Worm (Caenorhabditis elegans) whole organism, L4 larva: ENCODE results near the gene K11D12.14.

Experiments used
- R02D3.7 ChIP-seq: fragments of 150-350 bp; sonication (generic microtip); optimal IDR thresholded peaks from 3 replicates; lab custom pipeline; 2014; ENCODE audit warnings: missing biosample characterization, missing genetic modification characterization
- T26A8.4 ChIP-seq: fragments of 200-800 bp; sonication (Bioruptor generic); IDR thresholded peaks from 2 replicates; pipeline ENCODE4 v1.3.6; 2022; ENCODE audit warnings: missing genetic modification characterization, missing compliant biosample characterization
- aly-2 ChIP-seq: sonication (generic microtip); optimal IDR thresholded peaks from 2 replicates; lab custom pipeline; 2018; ENCODE audit warnings: missing biosample characterization, missing genetic modification characterization
- ama-1 ChIP-seq: fragments of 150-350 bp; optimal IDR thresholded peaks from 2 replicates; lab custom pipeline; 2014; ENCODE audit warnings: inconsistent platforms, mixed read lengths
- fos-1 ChIP-seq: fragments of 150-350 bp; optimal IDR thresholded peaks from 2 replicates; lab custom pipeline; 2014; ENCODE audit warnings: missing biosample characterization, missing genetic modification characterization
- rbr-2 ChIP-seq: sonication (generic microtip); optimal IDR thresholded peaks from 2 replicates; lab custom pipeline; 2016; ENCODE audit warnings: missing genotype, missing genetic modification characterization, missing compliant biosample characterization
- saeg-2 ChIP-seq: fragments of 200-800 bp; sonication (Bioruptor generic); IDR thresholded peaks from 2 replicates; pipeline ENCODE4 v1.3.6; 2022; ENCODE audit warnings: missing genetic modification reagents, missing genetic modification characterization, missing compliant biosample characterization
- unc-130 ChIP-seq: sonication (generic microtip); optimal IDR thresholded peaks from 2 replicates; lab custom pipeline; 2016; ENCODE audit warnings: missing genetic modification reagents, missing genetic modification characterization, missing compliant biosample characterization
- unc-62 ChIP-seq, 3 experiments: fragments of 150-350 bp in 1 of 3; sonication (generic microtip); optimal IDR thresholded peaks in 2 of 3; peaks in 1 of 3; 1 replicate in 1 of 3; 2 replicates in 2 of 3; lab custom pipeline; 2014 to 2017; ENCODE audit warnings: missing biosample characterization in 3 of 3, missing genetic modification characterization in 3 of 3, missing genetic modification reagents in 3 of 3, missing genotype in 1 of 3
- vab-7 ChIP-seq: fragments of 200-800 bp; sonication (Bioruptor generic); IDR thresholded peaks from 2 replicates; pipeline ENCODE4 v1.3.6; 2022; ENCODE audit warnings: missing genetic modification reagents, missing genetic modification characterization, missing compliant biosample characterization

ce11 chrV:5067390-5067789 lies 18.0 kb downstream of the K11D12.14 start:
- TF ChIP-seq vab-7 (no peak), fos-1 (no peak), R02D3.7 (tag; lab: Kevin White, UChicago) (no peak), unc-62 (GFP tag; optimal IDR thresholded peaks at IDR 0.05 in 1 of 2; lab: Kevin White, UChicago) (no peak), unc-62 (tag; optimal IDR thresholded peaks at IDR 0.05; lab: Kevin White, UChicago) (no peak), aly-2 (no peak), T26A8.4 (GFP tag; lab: Robert Waterston, UW) (no peak), rbr-2 (no peak), saeg-2 (GFP tag; lab: Robert Waterston, UW) (no peak), ama-1 (lab: Kevin White, UChicago) (no peak), unc-130 (GFP tag; lab: Kevin White, UChicago) (no peak)
